Worm (Caenorhabditis elegans) whole organism, mixed stage, embryonic: ENCODE data around the gene Y45G5AM.7.

Experiments used
- lin-32 ChIP-seq: fragments of 200-800 bp; sonication (Bioruptor generic); optimal IDR thresholded peaks from 2 replicates; lab custom pipeline; 2018; ENCODE audit warnings: mild to moderate bottlenecking, missing genetic modification characterization, missing compliant biosample characterization
- nhr-76 ChIP-seq: sonication (generic microtip); optimal IDR thresholded peaks from 2 replicates; lab custom pipeline; 2017; ENCODE audit warnings: missing biosample characterization, missing genetic modification characterization

ce11 chrV:4157291-4157690 lies 12.7 kb downstream of the Y45G5AM.7 start:
- no peak for TF ChIP-seq lin-32 (GFP tag; lab: Kevin White, UChicago)
- no peak for TF ChIP-seq nhr-76
